Worm (Caenorhabditis elegans) whole organism, mixed stage, embryonic: Measurements from ENCODE around the gene fbxa-104.

Source experiments
- elt-1 ChIP-seq: sonication (generic microtip); optimal IDR thresholded peaks from 2 replicates; lab custom pipeline; 2017; ENCODE audit warnings: missing genetic modification characterization, mild to moderate bottlenecking, missing compliant biosample characterization, antibody characterized with exemption, moderate library complexity, borderline replicate concordance; ENCODE audit not compliant: insufficient read depth
- elt-3 ChIP-seq: fragments of 150-350 bp; optimal IDR thresholded peaks from 2 replicates; lab custom pipeline; 2014; ENCODE audit warnings: missing biosample characterization, missing genetic modification characterization
- mab-5 ChIP-seq: fragments of 150-350 bp; optimal IDR thresholded peaks from 2 replicates; lab custom pipeline; 2014; ENCODE audit warnings: missing biosample characterization, missing genetic modification characterization
- nhr-12 ChIP-seq: fragments of 150-350 bp; optimal IDR thresholded peaks from 2 replicates; lab custom pipeline; 2014; ENCODE audit warnings: missing biosample characterization, missing genetic modification characterization
- nhr-237 ChIP-seq: fragments of 150-350 bp; optimal IDR thresholded peaks from 2 replicates; lab custom pipeline; 2014; ENCODE audit warnings: missing biosample characterization, missing genetic modification characterization
- nhr-28 ChIP-seq: fragments of 150-350 bp; optimal IDR thresholded peaks from 2 replicates; lab custom pipeline; 2014; ENCODE audit warnings: missing biosample characterization, missing genetic modification characterization
- sem-2 ChIP-seq: fragments of 200-800 bp; sonication (Bioruptor generic); optimal IDR thresholded peaks from 2 replicates; lab custom pipeline; 2018; ENCODE audit warnings: mild to moderate bottlenecking, missing genetic modification characterization, missing compliant biosample characterization
- unc-39 ChIP-seq: fragments of 150-350 bp; optimal IDR thresholded peaks from 2 replicates; lab custom pipeline; 2014; ENCODE audit warnings: missing biosample characterization, missing genetic modification characterization

DNA sequence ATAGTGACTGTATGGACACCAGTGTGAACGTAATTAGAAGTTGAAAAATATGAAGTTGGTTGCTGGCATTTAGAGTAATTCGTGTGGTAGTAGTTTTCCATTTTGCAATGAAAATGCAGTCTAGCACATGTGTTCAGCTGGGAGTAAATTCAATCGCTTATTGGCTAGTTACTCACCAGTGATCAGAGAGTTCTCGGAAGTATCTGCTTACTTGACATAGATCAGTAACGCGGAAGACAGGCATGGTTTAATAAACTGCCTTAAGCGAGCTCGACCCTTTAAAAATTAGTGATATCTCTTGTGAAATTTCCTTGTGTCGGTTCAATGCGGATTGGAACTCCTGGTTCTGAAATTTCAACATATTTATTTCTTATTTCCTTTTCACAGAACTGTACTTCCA is 47.3 kb downstream of the fbxa-104 start, which contains the start of gene srh-52:
- TF ChIP-seq nhr-12 (tag; lab: Kevin White, UChicago) (no peak), nhr-28 (tag; lab: Kevin White, UChicago) (no peak), nhr-237 (tag; lab: Kevin White, UChicago) (no peak), unc-39 (tag; lab: Kevin White, UChicago) (no peak), mab-5 (tag; lab: Kevin White, UChicago) (no peak), elt-1 (tag; lab: Kevin White, UChicago) (no peak), sem-2 (GFP tag; lab: Kevin White, UChicago) (no peak), elt-3 (no peak)
